Worm (Caenorhabditis elegans): Measurements from ENCODE around the gene clec-67.

clec-67 gene

DNA sequence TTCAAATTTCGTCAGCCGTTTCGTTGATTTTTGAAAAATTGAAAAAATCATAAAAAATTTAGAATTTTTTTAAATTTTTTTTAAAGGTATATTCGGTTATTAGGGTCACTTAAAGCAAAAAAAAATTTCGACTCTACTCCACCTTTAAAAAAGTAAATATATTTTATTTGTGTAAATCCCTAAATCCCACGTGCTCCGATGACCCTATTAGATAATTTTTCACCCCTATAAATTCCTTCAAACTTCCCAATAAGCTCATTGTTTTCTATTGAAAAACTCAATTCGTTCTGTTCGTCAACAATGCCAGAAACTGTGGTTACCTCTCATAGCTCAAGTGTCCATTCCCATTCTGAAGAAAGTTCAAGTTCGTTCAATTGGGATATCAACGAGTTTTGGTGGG lies 9.4 kb upstream of the clec-67 start, which contains the start of gene F56D6.20:
Gene F56D6.20, plus strand, starts transcription at position 301 of the 400 bp plus-strand sequence.
- no peak for TF ChIP-seq nhr-12 (tag; optimal IDR thresholded peaks at IDR 0.05)
- no peak for TF ChIP-seq nhr-23 (tag; optimal IDR thresholded peaks at IDR 0.05)
- no peak for TF ChIP-seq nhr-43 (tag; optimal IDR thresholded peaks at IDR 0.05; ENCODE audit: poor library complexity, severe bottlenecking)

DNA sequence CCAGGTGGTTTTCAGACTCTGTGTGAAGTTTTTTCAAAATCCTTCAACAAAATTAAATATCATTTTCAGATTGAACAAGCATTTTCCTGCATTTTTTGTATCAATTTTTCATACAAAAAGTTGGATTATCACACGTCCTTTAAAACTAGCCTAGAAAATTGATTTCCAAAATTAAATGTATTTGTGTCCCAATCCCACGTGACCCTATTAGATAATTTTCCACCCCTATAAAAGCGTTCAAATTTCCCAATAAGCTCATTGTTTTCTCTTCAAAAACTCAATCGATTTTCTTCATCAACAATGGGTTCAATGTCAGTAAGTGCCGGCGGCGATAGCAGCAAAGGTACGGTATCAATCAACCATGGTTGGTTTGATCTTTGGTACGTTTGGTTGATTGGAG lies 7.5 kb upstream of the clec-67 start, which contains the start of gene F56D6.19:
Gene F56D6.19, plus strand, starts transcription at position 301 of the 400 bp plus-strand sequence.
- TF ChIP-seq daf-12 (tag; optimal IDR thresholded peaks at IDR 0.05) (no peak), unc-62 (GFP tag; optimal IDR thresholded peaks at IDR 0.05) (no peak), aly-2 (tag; optimal IDR thresholded peaks at IDR 0.05) (no peak), snpc-4 (tag; optimal IDR thresholded peaks at IDR 0.05) (no peak), ZK546.5 (tag; optimal IDR thresholded peaks at IDR 0.05) (no peak), pqm-1 (tag; optimal IDR thresholded peaks at IDR 0.05) (no peak), lin-15B (tag; optimal IDR thresholded peaks at IDR 0.05) (no peak), nhr-67 (tag; optimal IDR thresholded peaks at IDR 0.05) (no peak), ceh-28 (tag; optimal IDR thresholded peaks at IDR 0.05) (no peak), ceh-82 (tag; optimal IDR thresholded peaks at IDR 0.05) (no peak), eor-1 (tag; optimal IDR thresholded peaks at IDR 0.05) (no peak), nhr-23 (tag; optimal IDR thresholded peaks at IDR 0.05) (no peak)

DNA sequence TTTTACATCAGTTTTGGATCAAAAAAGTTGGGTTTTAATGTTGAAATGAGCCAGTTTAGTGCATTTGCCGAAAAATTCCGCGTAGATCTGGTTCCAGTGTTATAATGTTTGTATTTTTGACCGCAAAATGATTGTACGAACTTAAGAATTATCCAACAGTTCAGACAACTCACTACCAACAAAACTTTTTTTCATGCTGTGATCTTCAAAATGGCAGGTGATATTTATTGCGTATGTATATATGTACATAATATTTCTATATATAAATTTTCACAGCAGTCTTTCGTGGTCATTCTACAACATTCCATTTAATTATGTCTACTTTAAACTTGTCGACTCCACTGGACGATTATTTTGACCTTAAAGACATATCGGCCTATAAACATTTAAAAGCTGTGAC lies 6.7 kb upstream of the clec-67 start, which contains the start of gene srz-20:
Gene srz-20, plus strand, starts transcription at position 301 of the 400 bp plus-strand sequence.
- TF ChIP-seq nhr-11 (tag; optimal IDR thresholded peaks at IDR 0.05): no peak
- TF ChIP-seq ztf-11 (tag; optimal IDR thresholded peaks at IDR 0.05): no peak
- no peak for TF ChIP-seq pqm-1 (tag; optimal IDR thresholded peaks at IDR 0.05)
- no peak for TF ChIP-seq eor-1 (tag; optimal IDR thresholded peaks at IDR 0.05)
- no peak for TF ChIP-seq nhr-77 (tag; optimal IDR thresholded peaks at IDR 0.05)
- TF ChIP-seq aly-2 (tag; optimal IDR thresholded peaks at IDR 0.05): no peak
- no peak for TF ChIP-seq ZK546.5 (tag; optimal IDR thresholded peaks at IDR 0.05)
- TF ChIP-seq ceh-9 (tag; optimal IDR thresholded peaks at IDR 0.05): no peak
- no peak for TF ChIP-seq fkh-10 (GFP tag; optimal IDR thresholded peaks at IDR 0.05)
- TF ChIP-seq nhr-76 (tag; optimal IDR thresholded peaks at IDR 0.05): no peak
- TF ChIP-seq egl-27 (tag; optimal IDR thresholded peaks at IDR 0.05): no peak
- no peak for TF ChIP-seq ceh-82 (tag; optimal IDR thresholded peaks at IDR 0.05)

DNA sequence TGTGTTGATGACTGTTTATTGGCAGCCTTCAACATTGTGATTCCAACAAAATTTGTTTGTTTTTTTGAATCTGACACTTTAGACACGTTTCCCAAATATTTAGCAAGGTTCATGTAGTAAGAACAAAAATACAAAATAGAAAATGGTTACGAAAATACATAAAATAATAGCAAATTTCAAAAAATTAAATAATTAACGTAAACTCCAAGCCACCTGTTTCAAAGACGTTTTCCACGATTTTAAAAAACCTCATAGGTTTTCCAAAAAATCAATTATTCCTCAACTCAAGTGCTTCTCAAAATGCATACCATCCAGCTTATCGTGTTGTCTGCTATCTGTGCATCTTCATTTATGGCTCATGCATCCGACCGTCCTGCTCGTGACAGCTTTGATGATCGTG lies 4.6 kb upstream of the clec-67 start, which contains the start of gene F56D6.14:
Gene F56D6.14, plus strand, starts transcription at position 301 of the 400 bp plus-strand sequence.
- TF ChIP-seq fkh-10 (GFP tag; optimal IDR thresholded peaks at IDR 0.05): no peak
- no peak for TF ChIP-seq aly-2 (tag; optimal IDR thresholded peaks at IDR 0.05)
- TF ChIP-seq pqm-1 (tag; optimal IDR thresholded peaks at IDR 0.05): no peak

DNA sequence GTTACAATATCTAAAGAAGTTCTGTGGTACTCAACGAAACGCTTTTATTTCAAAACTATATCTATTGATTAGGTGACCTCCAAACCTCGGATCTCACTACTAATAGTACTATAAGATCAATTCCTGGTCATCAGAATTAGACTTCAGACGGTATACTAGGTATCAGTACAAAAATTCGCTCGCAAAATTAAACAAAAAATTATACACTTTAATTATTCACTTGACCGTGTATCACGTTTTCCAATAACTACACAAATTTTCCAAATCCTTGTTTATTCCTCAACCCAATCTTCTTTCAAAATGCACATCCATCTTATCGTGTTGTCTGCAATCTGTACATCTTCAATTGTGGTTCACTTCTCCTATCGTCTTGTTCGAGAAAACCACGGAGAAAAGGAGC lies 3.8 kb upstream of the clec-67 start, which contains the start of gene F56D6.23:
Gene F56D6.23, plus strand, starts transcription at position 301 of the 400 bp plus-strand sequence.
- TF ChIP-seq pqm-1 (tag; optimal IDR thresholded peaks at IDR 0.05): no peak
- TF ChIP-seq nhr-43 (tag; optimal IDR thresholded peaks at IDR 0.05; ENCODE audit: poor library complexity, severe bottlenecking): no peak
- TF ChIP-seq nhr-12 (tag; optimal IDR thresholded peaks at IDR 0.05): no peak
- TF ChIP-seq unc-62 (GFP tag; optimal IDR thresholded peaks at IDR 0.05): no peak
- TF ChIP-seq nhr-77 (tag; optimal IDR thresholded peaks at IDR 0.05): no peak
- TF ChIP-seq hmg-11 (tag; optimal IDR thresholded peaks at IDR 0.05): no peak

- TF ChIP-seq nhr-77 (tag; optimal IDR thresholded peaks at IDR 0.05): no peak
- TF ChIP-seq nhr-12 (tag; optimal IDR thresholded peaks at IDR 0.05): no peak
- no peak for TF ChIP-seq nhr-25 (tag; optimal IDR thresholded peaks at IDR 0.05)
- TF ChIP-seq egl-5 (tag; optimal IDR thresholded peaks at IDR 0.05): no peak
- no peak for TF ChIP-seq unc-39 (tag; optimal IDR thresholded peaks at IDR 0.05)
- no peak for TF ChIP-seq nhr-43 (tag; optimal IDR thresholded peaks at IDR 0.05; ENCODE audit: poor library complexity, severe bottlenecking)
- no peak for TF ChIP-seq ZK546.5 (tag; optimal IDR thresholded peaks at IDR 0.05)
- no peak for TF ChIP-seq unc-62 (GFP tag; optimal IDR thresholded peaks at IDR 0.05)
- TF ChIP-seq ceh-28 (tag; optimal IDR thresholded peaks at IDR 0.05): no peak
- no peak for TF ChIP-seq mml-1 (tag; optimal IDR thresholded peaks at IDR 0.05)
These were observed 2.5 kb upstream of the clec-67 start, which contains the start of gene srz-19 for ce11 chrIV:3919506-3919905. TSS of gene srz-19 (plus strand) at chrIV:3919806.

DNA sequence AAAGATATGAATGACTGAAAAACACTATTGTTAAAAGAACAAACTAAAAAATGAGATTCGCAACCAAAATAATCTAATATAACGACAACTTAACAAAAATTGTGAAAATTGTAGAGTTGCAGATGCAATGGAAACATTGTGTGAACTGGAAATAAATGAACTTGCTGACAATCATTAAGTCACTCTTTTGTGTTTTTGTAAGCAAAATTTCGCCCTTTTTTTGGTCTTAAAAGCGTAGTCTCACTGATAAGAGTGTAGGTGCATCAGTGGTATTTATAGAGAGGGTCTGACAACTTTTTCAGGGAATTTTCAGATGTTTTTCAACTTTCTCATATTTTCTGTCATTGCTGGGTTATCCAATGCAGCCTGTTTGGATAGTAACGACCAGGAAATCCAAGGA lies 4.2 kb downstream of the clec-67 start, which contains the start of gene clec-68:
Gene clec-68, plus strand, starts transcription at position 301 of the 400 bp plus-strand sequence.
- no peak for TF ChIP-seq ceh-82 (tag; optimal IDR thresholded peaks at IDR 0.05)
- no peak for TF ChIP-seq elt-1 (tag; optimal IDR thresholded peaks at IDR 0.05)
- no peak for TF ChIP-seq nhr-23 (tag; optimal IDR thresholded peaks at IDR 0.05)
- TF ChIP-seq jun-1 (tag; optimal IDR thresholded peaks at IDR 0.05): no peak
- TF ChIP-seq tbx-2 (tag; optimal IDR thresholded peaks at IDR 0.05): no peak
- TF ChIP-seq skn-1 (tag; optimal IDR thresholded peaks at IDR 0.05): no peak
- no peak for TF ChIP-seq lin-39 (tag; optimal IDR thresholded peaks at IDR 0.05)
- TF ChIP-seq zag-1 (tag; optimal IDR thresholded peaks at IDR 0.05): no peak
- TF ChIP-seq pqm-1 (tag; optimal IDR thresholded peaks at IDR 0.05): no peak
- TF ChIP-seq nfya-1 (tag; optimal IDR thresholded peaks at IDR 0.05; ENCODE audit: insufficient read depth): no peak
- TF ChIP-seq sea-2 (GFP tag; optimal IDR thresholded peaks at IDR 0.05): no peak
- TF ChIP-seq hmg-11 (tag; optimal IDR thresholded peaks at IDR 0.05): no peak
- TF ChIP-seq egl-5 (tag; optimal IDR thresholded peaks at IDR 0.05): no peak
- TF ChIP-seq snpc-4 (tag; optimal IDR thresholded peaks at IDR 0.05): no peak
- TF ChIP-seq ceh-28 (tag; optimal IDR thresholded peaks at IDR 0.05): no peak
